Worm (Caenorhabditis elegans) whole organism, L4 larva: Measurements from ENCODE around the gene E02A10.4.

ENCODE experiments used
- F10B5.3 ChIP-seq: sonication (generic microtip); optimal IDR thresholded peaks from 2 replicates; lab custom pipeline; 2016; ENCODE audit warnings: mild to moderate bottlenecking, missing genetic modification characterization, missing compliant biosample characterization
- F37D6.2 ChIP-seq: sonication (generic microtip); optimal IDR thresholded peaks from 2 replicates; lab custom pipeline; 2016; ENCODE audit warnings: mild to moderate bottlenecking, missing genetic modification characterization, missing compliant biosample characterization
- F49E8.2 ChIP-seq: sonication (generic microtip); optimal IDR thresholded peaks from 2 replicates; lab custom pipeline; 2016; ENCODE audit warnings: missing compliant biosample characterization, mild to moderate bottlenecking, missing genetic modification characterization, borderline replicate concordance
- T20F7.1 ChIP-seq: fragments of 200-800 bp; sonication (Bioruptor generic); optimal IDR thresholded peaks from 2 replicates; lab custom pipeline; 2018; ENCODE audit warnings: mild to moderate bottlenecking, missing genetic modification characterization, missing compliant biosample characterization
- Y5F2A.4 ChIP-seq: fragments of 200-800 bp; sonication (Bioruptor generic); optimal IDR thresholded peaks from 2 replicates; lab custom pipeline; 2018; ENCODE audit warnings: mild to moderate bottlenecking, missing genetic modification characterization, missing compliant biosample characterization
- Y75B8A.6 ChIP-seq: fragments of 200-800 bp; sonication (Bioruptor generic); IDR thresholded peaks from 2 replicates; pipeline ENCODE4 v1.3.6; 2022; ENCODE audit warnings: missing genetic modification reagents, missing genetic modification characterization, missing compliant biosample characterization
- ZK337.2 ChIP-seq: fragments of 200-800 bp; sonication (Bioruptor generic); IDR thresholded peaks from 2 replicates; pipeline ENCODE4 v1.3.6; 2022; ENCODE audit warnings: missing genetic modification reagents, missing genetic modification characterization, missing compliant biosample characterization
- ama-1 ChIP-seq: fragments of 150-350 bp; optimal IDR thresholded peaks from 2 replicates; lab custom pipeline; 2014; ENCODE audit warnings: inconsistent platforms, mixed read lengths
- ceh-28 ChIP-seq: fragments of 150-350 bp; optimal IDR thresholded peaks from 2 replicates; lab custom pipeline; 2014; ENCODE audit warnings: missing biosample characterization, missing genetic modification reagents, missing genetic modification characterization
- ceh-62 ChIP-seq: sonication (generic microtip); optimal IDR thresholded peaks from 2 replicates; lab custom pipeline; 2017; ENCODE audit warnings: missing biosample characterization, missing genetic modification characterization
- ceh-82 ChIP-seq: sonication (generic microtip); optimal IDR thresholded peaks from 2 replicates; lab custom pipeline; 2017; ENCODE audit warnings: missing biosample characterization, missing genetic modification characterization
- ctbp-1 ChIP-seq: fragments of 200-800 bp; sonication (Bioruptor generic); IDR thresholded peaks from 2 replicates; pipeline ENCODE4 v1.3.6; 2022; ENCODE audit warnings: missing genetic modification reagents, missing genetic modification characterization, missing compliant biosample characterization
- daf-8 ChIP-seq: fragments of 200-800 bp; sonication (Bioruptor generic); IDR thresholded peaks from 2 replicates; pipeline ENCODE4 v1.3.6; 2022; ENCODE audit warnings: missing genetic modification characterization, missing compliant biosample characterization
- dmd-8 ChIP-seq: fragments of 200-800 bp; sonication (Bioruptor generic); IDR thresholded peaks from 2 replicates; pipeline ENCODE4 v1.3.6; 2022; ENCODE audit warnings: missing genetic modification characterization, missing compliant biosample characterization
- dve-1 ChIP-seq: sonication (generic microtip); optimal IDR thresholded peaks from 2 replicates; lab custom pipeline; 2017; ENCODE audit warnings: antibody characterized with exemption, mild to moderate bottlenecking, missing genetic modification characterization, missing compliant biosample characterization; ENCODE audit not compliant: insufficient read depth
- egl-27 ChIP-seq: sonication (generic microtip); optimal IDR thresholded peaks from 3 replicates; lab custom pipeline; 2017; ENCODE audit warnings: missing biosample characterization, missing genetic modification reagents, missing genetic modification characterization
- egl-43 ChIP-seq: fragments of 200-800 bp; sonication (Bioruptor generic); IDR thresholded peaks from 2 replicates; pipeline ENCODE4 v1.3.6; 2022; ENCODE audit warnings: missing genetic modification reagents, missing genetic modification characterization, missing compliant biosample characterization
- fkh-10 ChIP-seq: fragments of 150-350 bp; optimal IDR thresholded peaks from 2 replicates; lab custom pipeline; 2014; ENCODE audit warnings: missing biosample characterization, missing genetic modification reagents, missing genetic modification characterization
- jun-1 ChIP-seq: fragments of 150-350 bp; optimal IDR thresholded peaks from 2 replicates; lab custom pipeline; 2014; ENCODE audit warnings: missing biosample characterization, missing genetic modification reagents, missing genetic modification characterization
- lin-15B ChIP-seq: fragments of 150-350 bp; sonication (generic microtip); optimal IDR thresholded peaks from 3 replicates; lab custom pipeline; 2014; ENCODE audit warnings: missing biosample characterization, missing genetic modification characterization
- lin-29 ChIP-seq: fragments of 200-800 bp; sonication (Bioruptor generic); IDR thresholded peaks from 2 replicates; pipeline ENCODE4 v1.3.6; 2022; ENCODE audit warnings: missing genetic modification reagents, missing genetic modification characterization, missing compliant biosample characterization
- lsy-2 ChIP-seq, 2 experiments: fragments of 150-350 bp in 1 of 2; sonication (generic microtip) in 1 of 2; optimal IDR thresholded peaks; 2 replicates each; lab custom pipeline; 2014 to 2017; ENCODE audit warnings: missing biosample characterization in 2 of 2, missing genetic modification characterization in 2 of 2
- mdl-1 ChIP-seq, 2 experiments: fragments of 150-350 bp in 1 of 2; sonication (generic microtip) in 1 of 2; optimal IDR thresholded peaks; 2 replicates each; lab custom pipeline; 2014 to 2017; ENCODE audit warnings: missing biosample characterization in 2 of 2, missing genetic modification characterization in 2 of 2
- mdt-29 ChIP-seq: fragments of 200-800 bp; sonication (Bioruptor generic); IDR thresholded peaks from 2 replicates; pipeline ENCODE4 v1.3.6; 2022; ENCODE audit warnings: missing genetic modification reagents, missing genetic modification characterization, missing compliant biosample characterization
- mes-2 ChIP-seq: sonication (generic microtip); optimal IDR thresholded peaks from 2 replicates; lab custom pipeline; 2016; ENCODE audit warnings: missing genotype, mild to moderate bottlenecking, missing genetic modification characterization, missing compliant biosample characterization; ENCODE audit not compliant: poor library complexity, severe bottlenecking
- mxl-2 ChIP-seq: fragments of 200-800 bp; sonication (Bioruptor generic); conservative IDR thresholded peaks from 2 replicates; pipeline ENCODE4 v1.3.6; 2022; ENCODE audit warnings: missing genetic modification reagents, missing genetic modification characterization, missing compliant biosample characterization
- nhr-11 ChIP-seq: fragments of 150-350 bp; optimal IDR thresholded peaks from 2 replicates; lab custom pipeline; 2014; ENCODE audit warnings: missing biosample characterization, missing genetic modification characterization
- nhr-25 ChIP-seq: sonication (generic microtip); optimal IDR thresholded peaks from 2 replicates; lab custom pipeline; 2017; ENCODE audit warnings: missing genetic modification characterization, mild to moderate bottlenecking, missing compliant biosample characterization, antibody characterized with exemption, moderate library complexity, borderline replicate concordance; ENCODE audit not compliant: insufficient read depth
- nhr-48 ChIP-seq: sonication (generic microtip); optimal IDR thresholded peaks from 2 replicates; lab custom pipeline; 2016; ENCODE audit warnings: mild to moderate bottlenecking, missing genetic modification characterization, missing compliant biosample characterization
- pha-4 ChIP-seq, 2 experiments: fragments of 150-350 bp in 1 of 2; fragments of 200-800 bp in 1 of 2; sonication (Bioruptor generic) in 1 of 2; IDR thresholded peaks in 1 of 2; optimal IDR thresholded peaks in 1 of 2; 2 replicates each; pipeline versions ENCODE4 v1.3.6 to Lab custom; 2014 to 2022; ENCODE audit warnings: missing genetic modification characterization in 2 of 2, missing genetic modification reagents in 2 of 2, missing biosample characterization in 1 of 2, missing compliant biosample characterization in 1 of 2
- sdz-12 ChIP-seq: fragments of 200-800 bp; sonication (Bioruptor generic); optimal IDR thresholded peaks from 2 replicates; lab custom pipeline; 2018; ENCODE audit warnings: mild to moderate bottlenecking, missing genetic modification characterization, missing compliant biosample characterization
- set-16 ChIP-seq: fragments of 200-800 bp; sonication (Bioruptor generic); IDR thresholded peaks from 2 replicates; pipeline ENCODE4 v1.3.6; 2022; ENCODE audit warnings: missing genetic modification reagents, missing genetic modification characterization, missing compliant biosample characterization
- skn-1 ChIP-seq: fragments of 150-350 bp; optimal IDR thresholded peaks from 2 replicates; lab custom pipeline; 2014; ENCODE audit warnings: missing biosample characterization, missing genetic modification characterization
- tra-1 ChIP-seq: fragments of 200-800 bp; sonication (Bioruptor generic); IDR thresholded peaks from 2 replicates; pipeline ENCODE4 v1.3.6; 2022; ENCODE audit warnings: missing genetic modification reagents, missing genetic modification characterization, missing compliant biosample characterization
- unc-130 ChIP-seq: sonication (generic microtip); optimal IDR thresholded peaks from 2 replicates; lab custom pipeline; 2016; ENCODE audit warnings: missing genetic modification reagents, missing genetic modification characterization, missing compliant biosample characterization
- unc-39 ChIP-seq: sonication (generic microtip); optimal IDR thresholded peaks from 2 replicates; lab custom pipeline; 2017; ENCODE audit warnings: missing biosample characterization, missing genetic modification characterization
- unc-62 ChIP-seq, 3 experiments: fragments of 150-350 bp in 1 of 3; sonication (generic microtip); optimal IDR thresholded peaks in 2 of 3; peaks in 1 of 3; 1 replicate in 1 of 3; 2 replicates in 2 of 3; lab custom pipeline; 2014 to 2017; ENCODE audit warnings: missing biosample characterization in 3 of 3, missing genetic modification characterization in 3 of 3, missing genetic modification reagents in 3 of 3, missing genotype in 1 of 3
- vab-7 ChIP-seq: fragments of 200-800 bp; sonication (Bioruptor generic); IDR thresholded peaks from 2 replicates; pipeline ENCODE4 v1.3.6; 2022; ENCODE audit warnings: missing genetic modification reagents, missing genetic modification characterization, missing compliant biosample characterization
- zfp-2 ChIP-seq: sonication (generic microtip); optimal IDR thresholded peaks from 2 replicates; lab custom pipeline; 2016; ENCODE audit warnings: mild to moderate bottlenecking, missing genetic modification characterization, missing compliant biosample characterization
- zip-2 ChIP-seq: fragments of 150-350 bp; optimal IDR thresholded peaks from 2 replicates; lab custom pipeline; 2014; ENCODE audit warnings: missing biosample characterization, missing genetic modification characterization
- ztf-7 ChIP-seq: fragments of 150-350 bp; optimal IDR thresholded peaks from 2 replicates; lab custom pipeline; 2014; ENCODE audit warnings: missing biosample characterization, missing genetic modification characterization

E02A10.4 gene

DNA sequence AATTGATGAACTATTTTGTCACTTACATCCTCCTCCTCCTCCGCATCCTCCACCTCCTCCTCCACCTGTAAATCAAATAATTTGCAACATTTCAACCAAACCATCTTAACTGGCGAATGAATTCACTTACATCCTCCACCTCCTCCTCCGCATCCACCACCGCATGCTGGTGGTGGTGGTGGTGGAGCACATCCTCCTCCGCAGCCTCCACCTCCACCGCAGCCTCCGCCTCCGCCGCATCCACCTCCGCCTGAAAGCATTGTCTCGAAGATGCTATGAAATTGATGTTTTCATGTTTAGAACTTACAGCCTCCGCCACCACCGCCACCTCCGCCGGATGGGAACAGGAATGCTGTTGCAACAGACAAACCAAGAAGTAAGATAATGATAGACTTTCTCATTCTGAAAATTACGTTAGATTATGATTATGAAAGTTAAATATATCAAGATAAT lies 8.8 kb upstream of the E02A10.4 start, which contains the start of gene grl-23:
Gene grl-23, minus strand, starts transcription at position 403 of the 453 bp plus-strand sequence.
- TF ChIP-seq F49E8.2 (no peak), set-16 (GFP tag; lab: Robert Waterston, UW) (peak; percentile 91), F10B5.3 (tag; lab: Kevin White, UChicago) (no peak), ctbp-1 (GFP tag; lab: Robert Waterston, UW) (no peak)
- TF ChIP-seq, all 104 proteins: peak for 1

DNA sequence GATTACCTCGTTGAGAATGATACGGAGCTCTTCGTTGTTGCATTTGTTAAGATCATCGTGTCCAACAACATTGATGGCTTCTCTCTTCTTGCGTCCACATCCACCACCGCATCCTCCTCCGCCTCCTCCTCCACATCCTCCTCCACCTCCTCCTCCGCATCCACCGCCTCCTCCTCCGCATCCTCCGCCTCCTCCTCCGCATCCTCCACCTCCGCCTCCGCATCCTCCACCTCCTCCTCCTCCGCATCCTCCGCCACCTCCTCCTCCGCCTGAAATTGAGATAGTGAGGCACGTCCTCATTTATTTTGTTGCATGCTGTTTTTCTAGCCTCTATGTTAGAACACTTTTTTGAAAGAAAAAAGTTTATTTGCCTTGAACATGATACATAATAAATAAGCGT lies 8.1 kb upstream of the E02A10.4 start:
- peak; percentile 97 for TF ChIP-seq set-16 (GFP tag; lab: Robert Waterston, UW)
- TF ChIP-seq pha-4 (GFP tag; IDR thresholded peaks at IDR 0.05; lab: Robert Waterston, UW), result peak; percentile 58; the same call in 1 of the 2 replicates
- no peak for TF ChIP-seq pha-4 (tag; optimal IDR thresholded peaks at IDR 0.05; lab: Kevin White, UChicago)
- TF ChIP-seq unc-130 (GFP tag; lab: Kevin White, UChicago), result no peak
- TF ChIP-seq ceh-82 (tag; lab: Kevin White, UChicago), result no peak
- TF ChIP-seq sdz-12 (GFP tag; lab: Kevin White, UChicago), result no peak

DNA sequence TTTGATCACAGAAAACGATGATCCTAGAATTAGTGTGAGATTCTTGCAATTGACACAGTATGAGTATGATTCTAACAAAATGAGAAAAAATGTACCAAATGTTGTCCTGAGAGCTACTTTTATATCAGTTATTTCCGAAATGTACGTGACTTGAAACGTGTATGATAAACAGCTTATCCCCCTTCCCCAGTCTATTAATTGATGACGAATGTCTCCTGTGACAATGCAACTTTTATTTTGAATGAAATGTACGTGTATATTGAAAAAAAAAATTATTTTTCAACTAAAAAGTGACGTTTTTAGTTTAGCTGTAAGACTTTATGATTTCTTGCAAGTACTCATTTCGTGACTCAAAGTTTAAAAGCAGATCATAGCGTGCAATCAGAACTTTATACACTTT lies 2.5 kb upstream of the E02A10.4 start:
- no peak for TF ChIP-seq zip-2 (tag; lab: Kevin White, UChicago)
- TF ChIP-seq lsy-2 (tag; optimal IDR thresholded peaks at IDR 0.05; lab: Kevin White, UChicago), result no peak
- TF ChIP-seq mxl-2 (GFP tag; lab: Robert Waterston, UW), result no peak
- TF ChIP-seq tra-1 (GFP tag; lab: Robert Waterston, UW), result no peak
- no peak for TF ChIP-seq nhr-48 (tag; lab: Kevin White, UChicago)
- TF ChIP-seq pha-4 (GFP tag; IDR thresholded peaks at IDR 0.05; lab: Robert Waterston, UW), result no peak
- no peak for TF ChIP-seq pha-4 (tag; optimal IDR thresholded peaks at IDR 0.05; lab: Kevin White, UChicago)
- no peak for TF ChIP-seq lin-29 (GFP tag; lab: Robert Waterston, UW)
- TF ChIP-seq daf-8 (GFP tag; lab: Robert Waterston, UW), result no peak
- no peak for TF ChIP-seq zfp-2 (tag; lab: Kevin White, UChicago)
- TF ChIP-seq fkh-10 (GFP tag; lab: Kevin White, UChicago), result no peak
- TF ChIP-seq unc-39 (tag; lab: Kevin White, UChicago), result no peak
- TF ChIP-seq T20F7.1, result no peak
- no peak for TF ChIP-seq nhr-11
- TF ChIP-seq Y75B8A.6 (GFP tag; lab: Robert Waterston, UW), result no peak
- TF ChIP-seq F37D6.2 (tag; lab: Kevin White, UChicago), result no peak
- TF ChIP-seq ZK337.2 (GFP tag; lab: Robert Waterston, UW), result no peak
- no peak for TF ChIP-seq ceh-28 (tag; lab: Kevin White, UChicago)
- no peak for TF ChIP-seq skn-1 (tag; lab: Kevin White, UChicago)

DNA sequence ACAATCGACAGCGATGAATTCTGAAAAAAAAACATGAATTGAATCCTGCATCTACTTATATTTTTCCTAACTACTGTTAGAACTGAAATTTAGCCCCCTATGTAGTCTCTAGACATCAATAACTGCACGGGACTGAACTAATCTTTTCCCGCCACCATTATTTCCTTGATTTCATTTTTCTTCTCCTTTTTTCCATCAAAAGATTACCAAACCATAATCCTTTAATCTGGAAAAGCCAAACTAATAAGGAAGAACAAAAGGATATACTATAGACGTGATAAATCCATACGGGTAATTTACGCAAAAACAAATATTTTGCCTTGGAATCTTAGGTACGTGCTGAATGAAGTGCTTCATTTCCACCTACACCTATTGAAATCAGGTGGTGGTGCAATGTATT lies 438 bp downstream of the E02A10.4 start:
- TF ChIP-seq jun-1 (tag; lab: Kevin White, UChicago) (no peak), vab-7 (GFP tag; lab: Robert Waterston, UW) (no peak), daf-8 (GFP tag; lab: Robert Waterston, UW) (no peak), ceh-62 (no peak), zip-2 (tag; lab: Kevin White, UChicago) (no peak), unc-62 (GFP tag; optimal IDR thresholded peaks at IDR 0.05 in 1 of 2; lab: Kevin White, UChicago) (peak in 1 of 2 experiments; percentile 97), unc-62 (tag; optimal IDR thresholded peaks at IDR 0.05; lab: Kevin White, UChicago) (no peak), mdt-29 (GFP tag; lab: Robert Waterston, UW) (no peak), mes-2 (tag; lab: Kevin White, UChicago) (no peak)

DNA sequence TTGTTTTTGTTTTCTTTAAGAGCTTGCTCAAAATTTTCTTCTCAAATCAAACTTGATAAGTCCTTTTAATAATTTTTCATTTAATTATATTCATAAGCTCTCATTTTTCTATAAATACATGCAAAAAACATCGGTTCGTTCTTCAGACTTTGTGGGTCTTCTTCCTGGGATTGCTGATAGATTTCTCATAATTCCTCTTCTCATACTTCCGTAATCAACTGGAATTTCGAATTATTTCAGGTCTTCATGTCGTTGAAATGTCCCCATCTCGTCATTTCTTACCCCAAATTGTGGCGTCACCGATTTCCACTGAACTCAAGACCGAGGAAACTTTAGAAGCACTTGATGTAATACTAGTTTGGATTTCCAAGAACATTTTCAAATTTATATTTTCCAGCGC lies 2.8 kb downstream of the E02A10.4 start:
- TF ChIP-seq jun-1 (tag; lab: Kevin White, UChicago) (no peak), egl-43 (GFP tag; lab: Robert Waterston, UW) (no peak), ztf-7 (tag; lab: Kevin White, UChicago) (no peak), lin-15B (tag; lab: Kevin White, UChicago) (no peak), ceh-62 (no peak), ama-1 (lab: Kevin White, UChicago) (no peak), dmd-8 (GFP tag; lab: Robert Waterston, UW) (no peak), ceh-82 (tag; lab: Kevin White, UChicago) (no peak), F37D6.2 (tag; lab: Kevin White, UChicago) (no peak), nhr-25 (no peak), Y5F2A.4 (GFP tag; lab: Kevin White, UChicago) (no peak), set-16 (GFP tag; lab: Robert Waterston, UW) (no peak), mdl-1 (tag; optimal IDR thresholded peaks at IDR 0.05; lab: Kevin White, UChicago) (no peak), lin-29 (GFP tag; lab: Robert Waterston, UW) (no peak), dve-1 (tag; lab: Kevin White, UChicago) (no peak), egl-27 (tag; lab: Kevin White, UChicago) (no peak)
